Fruit fly (Drosophila melanogaster): ENCODE measurements around the gene CG10383.

DNA sequence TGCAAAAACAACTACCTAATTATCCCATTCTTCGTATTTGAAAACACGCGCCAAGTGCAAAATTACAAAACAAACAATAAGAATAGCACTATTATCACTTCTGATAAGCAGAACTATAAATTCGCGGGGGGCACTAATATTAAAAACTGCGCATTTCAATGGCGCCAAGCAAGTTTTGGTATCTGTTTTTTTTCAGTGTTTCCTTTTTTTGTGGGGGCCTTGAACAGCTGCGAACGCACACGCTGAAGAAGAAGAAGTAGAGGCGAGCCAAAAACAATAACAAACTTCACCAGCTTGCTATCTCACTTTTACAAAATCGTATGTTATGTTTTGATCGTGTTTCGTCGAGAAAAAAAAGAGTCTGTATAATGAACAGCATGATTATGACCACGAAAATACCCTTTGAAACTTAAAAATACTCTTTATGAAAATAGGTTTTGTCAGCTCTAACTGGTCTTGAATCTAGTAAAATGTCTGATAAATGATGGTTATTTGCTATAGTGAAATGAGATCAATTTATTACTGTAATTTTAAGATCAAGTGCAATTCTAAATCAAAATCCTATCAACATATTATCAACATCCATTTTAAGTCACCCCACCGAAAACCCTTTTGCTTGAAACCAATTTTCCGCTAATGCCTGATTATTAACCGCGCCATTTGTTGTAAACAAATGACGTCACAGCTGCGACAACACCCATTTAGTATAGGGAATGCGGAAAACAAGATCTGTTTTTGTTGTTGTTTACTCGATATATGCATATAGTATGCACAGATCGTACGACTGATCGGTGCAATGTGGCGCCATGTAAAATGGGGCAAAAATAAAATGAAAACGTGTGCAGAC lies 1.3 kb downstream of the CG10383 start:
- no peak for TF ChIP-seq usp (GFP tag; optimal IDR thresholded peaks at IDR 0.05)
- TF ChIP-seq psq (optimal IDR thresholded peaks at IDR 0.05) = no peak
- TF ChIP-seq pan (optimal IDR thresholded peaks at IDR 0.05) = peak; percentile 3
